Fruit fly (Drosophila melanogaster) whole organism, adult: ENCODE data around the gene milt.

ENCODE experiments used
- CG11617 ChIP-seq: fragments of 200-800 bp; sonication (Bioruptor generic); optimal IDR thresholded peaks from 2 replicates; lab custom pipeline; 2017; ENCODE audit warnings: mild to moderate bottlenecking, missing biosample characterization, missing genetic modification reagents, missing genetic modification characterization
- CG14711 ChIP-seq: fragments of 200-800 bp; sonication (Bioruptor generic); optimal IDR thresholded peaks from 2 replicates; lab custom pipeline; 2018; ENCODE audit warnings: missing biosample characterization, mild to moderate bottlenecking, missing genetic modification characterization, moderate library complexity
- CG1620 ChIP-seq: fragments of 200-800 bp; sonication (Bioruptor generic); optimal IDR thresholded peaks from 2 replicates; lab custom pipeline; 2016; ENCODE audit warnings: missing biosample characterization, missing genetic modification characterization
- CG7045 ChIP-seq: fragments of 200-800 bp; sonication (Bioruptor generic); optimal IDR thresholded peaks from 2 replicates; lab custom pipeline; 2017; ENCODE audit warnings: missing biosample characterization, mild to moderate bottlenecking, missing genetic modification characterization
- CG7101 ChIP-seq: fragments of 200-800 bp; sonication (Bioruptor generic); optimal IDR thresholded peaks from 2 replicates; lab custom pipeline; 2018; ENCODE audit warnings: missing biosample characterization, mild to moderate bottlenecking, missing genetic modification characterization, moderate library complexity
- Clk ChIP-seq: fragments of 200-800 bp; sonication (Bioruptor generic); optimal IDR thresholded peaks from 2 replicates; lab custom pipeline; 2017; ENCODE audit warnings: missing biosample characterization, missing genetic modification characterization
- Crg-1 ChIP-seq: fragments of 200-800 bp; sonication (Bioruptor generic); optimal IDR thresholded peaks from 2 replicates; lab custom pipeline; 2016; ENCODE audit warnings: missing biosample characterization, missing genetic modification characterization
- Hr96 ChIP-seq: fragments of 200-800 bp; sonication (Bioruptor generic); optimal IDR thresholded peaks from 2 replicates; lab custom pipeline; 2016; ENCODE audit warnings: missing biosample characterization, missing genetic modification characterization
- Mnt ChIP-seq: fragments of 200-800 bp; sonication (Bioruptor generic); optimal IDR thresholded peaks from 2 replicates; lab custom pipeline; 2016; ENCODE audit warnings: missing biosample characterization, mild to moderate bottlenecking, missing genetic modification characterization
- bab1 ChIP-seq: fragments of 200-800 bp; sonication (Bioruptor generic); optimal IDR thresholded peaks from 3 replicates; lab custom pipeline; 2019; ENCODE audit warnings: missing biosample characterization, mild to moderate bottlenecking, missing genetic modification characterization, moderate library complexity
- cic ChIP-seq: fragments of 200-800 bp; sonication (Bioruptor generic); optimal IDR thresholded peaks from 2 replicates; lab custom pipeline; 2017; ENCODE audit warnings: missing biosample characterization, mild to moderate bottlenecking, missing genetic modification characterization, moderate library complexity
- cnc ChIP-seq, 2 experiments: fragments of >200 bp; optimal IDR thresholded peaks; 2 replicates each; lab custom pipeline; 2017
- ovo ChIP-seq: fragments of 200-800 bp; sonication (Bioruptor generic); optimal IDR thresholded peaks from 2 replicates; lab custom pipeline; 2016; ENCODE audit warnings: missing biosample characterization, missing genetic modification characterization
- toe ChIP-seq: fragments of 200-800 bp; sonication (Bioruptor generic); optimal IDR thresholded peaks from 2 replicates; lab custom pipeline; 2016; ENCODE audit warnings: missing biosample characterization, missing genetic modification characterization

DNA sequence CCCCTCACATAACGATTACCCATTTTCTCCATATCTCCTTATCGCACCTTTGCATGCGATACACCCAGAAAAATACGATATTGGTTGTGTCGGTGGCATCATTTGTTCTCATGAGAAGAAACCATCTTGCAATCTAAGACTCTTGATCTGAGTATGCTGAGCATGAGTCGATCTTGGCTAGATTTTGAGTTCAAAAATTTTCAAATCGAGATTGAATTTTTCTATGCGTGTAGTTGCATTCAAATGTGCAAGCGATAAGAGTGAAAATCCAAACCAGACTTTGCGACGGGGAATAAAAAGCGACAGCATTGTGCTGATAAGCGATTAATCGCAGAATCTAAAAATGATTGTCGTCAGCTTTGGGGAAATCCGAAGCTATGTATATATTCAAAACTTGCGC, 43.7 kb downstream of the milt start:
- TF ChIP-seq toe (GFP tag; lab: Kevin White, UChicago) (no peak), Mnt (no peak), bab1 (no peak), Crg-1 (GFP tag; lab: Kevin White, UChicago) (no peak), Clk (GFP tag; lab: Kevin White, UChicago) (no peak), CG11617 (no peak), Hr96 (GFP tag; lab: Kevin White, UChicago) (no peak), CG1620 (GFP tag; lab: Kevin White, UChicago) (no peak), ovo (GFP tag; lab: Kevin White, UChicago) (no peak), CG7101 (tag; lab: Kevin White, UChicago) (no peak), cic (GFP tag; lab: Kevin White, UChicago) (no peak), CG14711 (no peak), cnc (optimal IDR thresholded peaks at IDR 0.05; lab: Kevin White, UChicago) (no peak), CG7045 (GFP tag; lab: Kevin White, UChicago) (no peak)
